Worm (Caenorhabditis elegans): Measurements from ENCODE around the gene klp-19.

Gene klp-19

ce11 chrIII:13342079-13342734 is 35.1 kb upstream of the klp-19 start, which contains the start of gene dro-1:
Gene dro-1, plus strand, starts transcription at chrIII:13342684.
- TF ChIP-seq pes-1 (GFP tag; IDR thresholded peaks at IDR 0.05) (no peak), ama-1 (optimal IDR thresholded peaks at IDR 0.05) (no peak), tbx-37 (GFP tag; conservative IDR thresholded peaks at IDR 0.05) (no peak), tra-4 (tag; optimal IDR thresholded peaks at IDR 0.05) (no peak), aly-1 (tag; optimal IDR thresholded peaks at IDR 0.05) (no peak), hnd-1 (tag; optimal IDR thresholded peaks at IDR 0.05) (no peak), sea-1 (GFP tag; conservative IDR thresholded peaks at IDR 0.05) (no peak), B0310.2 (tag; optimal IDR thresholded peaks at IDR 0.05) (no peak)

ce11 chrIII:13341275-13341626 is 34.2 kb upstream of the klp-19 start, which contains the start of gene nud-1:
Gene nud-1, plus strand, starts transcription at chrIII:13341527.
- TF ChIP-seq sea-1 (GFP tag; conservative IDR thresholded peaks at IDR 0.05) (no peak), ceh-36 (tag; optimal IDR thresholded peaks at IDR 0.05) (no peak), ceh-13 (GFP tag; optimal IDR thresholded peaks at IDR 0.05) (no peak), hmbx-1 (tag; optimal IDR thresholded peaks at IDR 0.05) (no peak), tbx-11 (GFP tag; IDR thresholded peaks at IDR 0.05) (no peak), F13C5.2 (tag; optimal IDR thresholded peaks at IDR 0.05) (no peak), scrt-1 (GFP tag; IDR thresholded peaks at IDR 0.05) (no peak), B0310.2 (tag; optimal IDR thresholded peaks at IDR 0.05) (no peak), tbx-37 (GFP tag; conservative IDR thresholded peaks at IDR 0.05) (no peak), flt-1 (GFP tag; IDR thresholded peaks at IDR 0.05) (no peak), aly-1 (tag; optimal IDR thresholded peaks at IDR 0.05) (no peak), tra-4 (tag; optimal IDR thresholded peaks at IDR 0.05) (no peak), ama-1 (optimal IDR thresholded peaks at IDR 0.05) (no peak), pes-1 (GFP tag; IDR thresholded peaks at IDR 0.05) (no peak), hnd-1 (tag; optimal IDR thresholded peaks at IDR 0.05) (no peak), hmg-4 (GFP tag; optimal IDR thresholded peaks at IDR 0.05) (no peak), ets-7 (tag; optimal IDR thresholded peaks at IDR 0.05) (no peak)

DNA sequence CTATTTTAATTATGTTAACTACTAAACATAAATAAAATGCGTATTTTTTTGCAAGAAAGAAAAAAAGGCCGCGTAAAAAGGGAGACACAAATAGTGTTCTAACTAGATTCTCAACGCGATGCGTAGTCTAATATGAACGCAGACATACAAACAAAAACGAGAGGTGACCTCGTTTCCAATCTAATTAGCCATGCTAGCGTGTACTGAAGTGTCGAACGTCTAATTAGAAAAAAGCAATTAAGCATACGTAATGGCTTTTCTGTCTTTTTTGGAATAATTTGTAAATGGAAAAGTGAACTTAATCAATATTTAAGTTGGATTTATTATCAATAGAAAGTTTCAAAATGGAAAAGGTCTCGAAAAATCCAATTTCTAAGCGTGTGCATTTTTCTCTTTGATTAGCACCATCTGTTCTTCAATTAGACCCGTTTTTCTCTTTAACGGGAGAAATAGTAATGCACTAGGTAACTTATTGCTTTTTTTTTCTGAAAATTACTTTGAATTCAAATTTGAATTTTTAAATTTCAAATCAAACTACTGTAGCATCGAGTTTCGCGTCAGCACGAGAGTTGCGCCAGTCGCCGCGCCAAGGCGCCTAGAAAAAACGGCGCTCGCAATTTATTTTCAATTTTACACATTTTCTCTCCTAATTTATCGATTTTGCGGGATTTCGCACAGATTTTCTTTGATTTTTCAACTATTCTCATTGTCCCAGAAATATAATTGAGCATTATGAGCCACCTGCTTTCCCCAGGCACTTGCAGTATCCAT is 33.6 kb upstream of the klp-19 start:
- no peak for TF ChIP-seq aly-1 (tag; optimal IDR thresholded peaks at IDR 0.05)
- TF ChIP-seq flt-1 (GFP tag; IDR thresholded peaks at IDR 0.05), result no peak
- no peak for TF ChIP-seq hmg-4 (GFP tag; optimal IDR thresholded peaks at IDR 0.05)
- no peak for TF ChIP-seq tra-4 (tag; optimal IDR thresholded peaks at IDR 0.05)
- TF ChIP-seq sea-1 (GFP tag; conservative IDR thresholded peaks at IDR 0.05), result no peak
- no peak for TF ChIP-seq scrt-1 (GFP tag; IDR thresholded peaks at IDR 0.05)
- no peak for TF ChIP-seq tbx-11 (GFP tag; IDR thresholded peaks at IDR 0.05)
- no peak for TF ChIP-seq F13C5.2 (tag; optimal IDR thresholded peaks at IDR 0.05)
- no peak for TF ChIP-seq ets-7 (tag; optimal IDR thresholded peaks at IDR 0.05)
- no peak for TF ChIP-seq hmbx-1 (tag; optimal IDR thresholded peaks at IDR 0.05)
- TF ChIP-seq pes-1 (GFP tag; IDR thresholded peaks at IDR 0.05), result no peak
- no peak for TF ChIP-seq ceh-13 (GFP tag; optimal IDR thresholded peaks at IDR 0.05)
- no peak for TF ChIP-seq ceh-36 (tag; optimal IDR thresholded peaks at IDR 0.05)

DNA sequence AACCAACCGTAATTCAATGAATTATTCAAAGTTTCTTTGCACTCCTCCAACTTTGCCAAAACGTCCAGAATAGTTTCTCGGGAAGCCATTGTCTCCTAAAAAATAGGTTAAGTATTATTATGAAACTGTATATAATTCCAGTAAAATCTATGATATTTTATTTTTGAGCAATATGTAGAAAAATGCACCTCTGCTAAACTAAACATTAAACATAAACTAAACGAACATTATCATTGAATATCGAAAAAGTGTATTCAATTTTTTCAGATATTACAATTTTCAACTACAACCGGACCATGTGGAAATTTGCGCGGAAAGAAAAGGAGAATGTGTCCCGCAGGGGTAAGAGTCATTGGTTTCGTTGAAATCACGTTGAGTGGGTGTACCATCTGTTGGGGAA is 32.6 kb upstream of the klp-19 start, which contains the start of gene F53A2.3:
TSS of gene F53A2.3 (minus strand) at position 101 of the 400 bp plus-strand sequence.
- TF ChIP-seq B0310.2 (tag; optimal IDR thresholded peaks at IDR 0.05), result no peak
- TF ChIP-seq tbx-11 (GFP tag; IDR thresholded peaks at IDR 0.05), result no peak
- no peak for TF ChIP-seq flt-1 (GFP tag; IDR thresholded peaks at IDR 0.05)
- TF ChIP-seq F13C5.2 (tag; optimal IDR thresholded peaks at IDR 0.05), result no peak
- TF ChIP-seq ceh-36 (tag; optimal IDR thresholded peaks at IDR 0.05), result no peak
- no peak for TF ChIP-seq pes-1 (GFP tag; IDR thresholded peaks at IDR 0.05)
- no peak for TF ChIP-seq scrt-1 (GFP tag; IDR thresholded peaks at IDR 0.05)
- no peak for TF ChIP-seq hmbx-1 (tag; optimal IDR thresholded peaks at IDR 0.05)
- no peak for TF ChIP-seq aly-1 (tag; optimal IDR thresholded peaks at IDR 0.05)

ce11 chrIII:13333754-13334153 is 26.7 kb upstream of the klp-19 start, which contains the start of gene sdz-20:
Gene sdz-20, plus strand, starts transcription at chrIII:13334054.
- no peak for TF ChIP-seq aly-1 (tag; optimal IDR thresholded peaks at IDR 0.05)
- no peak for TF ChIP-seq B0310.2 (tag; optimal IDR thresholded peaks at IDR 0.05)
- TF ChIP-seq scrt-1 (GFP tag; IDR thresholded peaks at IDR 0.05), result no peak
- no peak for TF ChIP-seq tbx-11 (GFP tag; IDR thresholded peaks at IDR 0.05)
- no peak for TF ChIP-seq ceh-13 (GFP tag; optimal IDR thresholded peaks at IDR 0.05)
- no peak for TF ChIP-seq tbx-37 (GFP tag; conservative IDR thresholded peaks at IDR 0.05)
- no peak for TF ChIP-seq tra-4 (tag; optimal IDR thresholded peaks at IDR 0.05)
- TF ChIP-seq ets-7 (tag; optimal IDR thresholded peaks at IDR 0.05), result no peak
- no peak for TF ChIP-seq ceh-36 (tag; optimal IDR thresholded peaks at IDR 0.05)
- no peak for TF ChIP-seq hmbx-1 (tag; optimal IDR thresholded peaks at IDR 0.05)
- no peak for TF ChIP-seq hmg-4 (GFP tag; optimal IDR thresholded peaks at IDR 0.05)
- no peak for TF ChIP-seq ama-1 (optimal IDR thresholded peaks at IDR 0.05)
- TF ChIP-seq hnd-1 (tag; optimal IDR thresholded peaks at IDR 0.05), result no peak
- TF ChIP-seq F13C5.2 (tag; optimal IDR thresholded peaks at IDR 0.05), result no peak
- no peak for TF ChIP-seq flt-1 (GFP tag; IDR thresholded peaks at IDR 0.05)
- no peak for TF ChIP-seq pes-1 (GFP tag; IDR thresholded peaks at IDR 0.05)
- no peak for TF ChIP-seq sea-1 (GFP tag; conservative IDR thresholded peaks at IDR 0.05)

DNA sequence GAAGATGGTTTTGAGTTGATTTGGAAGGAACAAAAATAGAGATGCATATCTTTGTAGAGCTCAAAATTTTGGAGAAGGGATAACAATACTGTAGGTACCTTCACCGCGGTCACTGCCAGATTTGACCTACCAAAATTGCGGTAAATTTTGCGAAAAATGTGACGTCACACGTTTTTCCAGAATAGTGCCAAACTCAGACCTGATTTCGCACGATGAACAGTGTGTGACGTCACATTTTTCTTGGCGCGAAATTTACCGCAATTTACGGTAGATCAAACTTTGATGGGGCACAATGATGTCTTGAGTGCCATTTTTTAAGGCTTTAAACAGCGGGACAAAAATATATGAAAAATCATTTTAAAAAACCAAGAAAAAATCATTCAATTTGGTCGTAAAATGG is 21.9 kb upstream of the klp-19 start:
- no peak for TF ChIP-seq tbx-11 (GFP tag; IDR thresholded peaks at IDR 0.05)
- TF ChIP-seq tbx-37 (GFP tag; conservative IDR thresholded peaks at IDR 0.05), result no peak
- TF ChIP-seq pes-1 (GFP tag; IDR thresholded peaks at IDR 0.05), result no peak
- no peak for TF ChIP-seq F13C5.2 (tag; optimal IDR thresholded peaks at IDR 0.05)
- no peak for TF ChIP-seq flt-1 (GFP tag; IDR thresholded peaks at IDR 0.05)
- no peak for TF ChIP-seq ets-7 (tag; optimal IDR thresholded peaks at IDR 0.05)
- no peak for TF ChIP-seq hmbx-1 (tag; optimal IDR thresholded peaks at IDR 0.05)
- no peak for TF ChIP-seq B0310.2 (tag; optimal IDR thresholded peaks at IDR 0.05)
- no peak for TF ChIP-seq tra-4 (tag; optimal IDR thresholded peaks at IDR 0.05)
- TF ChIP-seq hmg-4 (GFP tag; optimal IDR thresholded peaks at IDR 0.05), result no peak
- no peak for TF ChIP-seq scrt-1 (GFP tag; IDR thresholded peaks at IDR 0.05)
- TF ChIP-seq ama-1 (optimal IDR thresholded peaks at IDR 0.05), result no peak
- TF ChIP-seq hnd-1 (tag; optimal IDR thresholded peaks at IDR 0.05), result no peak

Data from whole organism, early embryonic.